Worm (Caenorhabditis elegans) whole organism, young adult: Measurements from ENCODE around the gene rpt-1.
A peak's percentile ranks its signal among the peaks of the same experiment; 100 is the strongest.

ENCODE experiments used
- B0336.3 ChIP-seq: fragments of 200-800 bp; sonication (Bioruptor generic); IDR thresholded peaks from 2 replicates; pipeline ENCODE4 v1.3.6; 2022; ENCODE audit warnings: missing genetic modification characterization, missing compliant biosample characterization
- C06A6.2 ChIP-seq: fragments of 200-800 bp; sonication (Bioruptor generic); conservative IDR thresholded peaks from 2 replicates; pipeline ENCODE4 v1.3.6; 2022; ENCODE audit warnings: missing genetic modification characterization, missing compliant biosample characterization
- C17E4.6 ChIP-seq: fragments of 200-800 bp; sonication (Bioruptor generic); IDR thresholded peaks from 2 replicates; pipeline ENCODE4 v1.3.6; 2022; ENCODE audit warnings: missing genetic modification reagents, missing genetic modification characterization, missing compliant biosample characterization
- F10E7.11 ChIP-seq: sonication (generic microtip); optimal IDR thresholded peaks from 2 replicates; lab custom pipeline; 2017; ENCODE audit warnings: mild to moderate bottlenecking, missing genetic modification characterization, moderate library complexity, missing compliant biosample characterization
- F23B12.7 ChIP-seq: sonication (generic microtip); optimal IDR thresholded peaks from 2 replicates; lab custom pipeline; 2017; ENCODE audit warnings: missing genetic modification characterization, mild to moderate bottlenecking, missing compliant biosample characterization, antibody characterized with exemption, moderate library complexity; ENCODE audit not compliant: insufficient read depth
- F37B4.10 ChIP-seq: fragments of 200-800 bp; sonication (Bioruptor generic); IDR thresholded peaks from 2 replicates; pipeline ENCODE4 v1.3.6; 2022; ENCODE audit warnings: missing genetic modification characterization, missing compliant biosample characterization
- F49E8.2 ChIP-seq: sonication (generic microtip); optimal IDR thresholded peaks from 3 replicates; lab custom pipeline; 2017; ENCODE audit warnings: missing genetic modification characterization, mild to moderate bottlenecking, missing compliant biosample characterization, antibody characterized with exemption, moderate library complexity; ENCODE audit not compliant: insufficient read depth
- F52B5.7 ChIP-seq: sonication (generic microtip); optimal IDR thresholded peaks from 2 replicates; lab custom pipeline; 2016; ENCODE audit warnings: mild to moderate bottlenecking, missing genetic modification characterization, missing compliant biosample characterization
- F57A8.1 ChIP-seq: fragments of 200-800 bp; sonication (Bioruptor generic); optimal IDR thresholded peaks from 2 replicates; lab custom pipeline; 2018; ENCODE audit warnings: mild to moderate bottlenecking, missing genetic modification characterization, moderate library complexity, missing compliant biosample characterization
- K12H6.12 ChIP-seq: fragments of 200-800 bp; sonication (Bioruptor generic); optimal IDR thresholded peaks from 2 replicates; lab custom pipeline; 2018; ENCODE audit warnings: mild to moderate bottlenecking, missing genetic modification characterization, missing compliant biosample characterization
- T07F8.4 ChIP-seq: sonication (generic microtip); optimal IDR thresholded peaks from 2 replicates; lab custom pipeline; 2016; ENCODE audit warnings: mild to moderate bottlenecking, missing genetic modification characterization, moderate library complexity, missing compliant biosample characterization
- Y53F4B.3 ChIP-seq: fragments of 200-800 bp; sonication (Bioruptor generic); IDR thresholded peaks from 2 replicates; pipeline ENCODE4 v1.3.6; 2022; ENCODE audit warnings: missing genetic modification reagents, missing genetic modification characterization, missing compliant biosample characterization
- Y79H2A.3 ChIP-seq: fragments of 200-800 bp; sonication (Bioruptor generic); conservative IDR thresholded peaks from 2 replicates; pipeline ENCODE4 v1.3.6; 2022; ENCODE audit warnings: missing genetic modification reagents, missing genetic modification characterization, missing compliant biosample characterization
- ama-1 ChIP-seq, 3 experiments: fragments of 150-350 bp in 1 of 3; sonication (generic microtip) in 2 of 3; optimal IDR thresholded peaks; 2 replicates each; lab custom pipeline; 2014 to 2018; ENCODE audit warnings: missing biosample characterization in 2 of 3, missing genetic modification characterization in 2 of 3, missing genetic modification reagents in 2 of 3
- attf-5 ChIP-seq: fragments of 200-800 bp; sonication (Bioruptor generic); optimal IDR thresholded peaks from 2 replicates; lab custom pipeline; 2018; ENCODE audit warnings: mild to moderate bottlenecking, missing genetic modification characterization, missing compliant biosample characterization
- bed-1 ChIP-seq: fragments of 200-800 bp; sonication (Bioruptor generic); IDR thresholded peaks from 2 replicates; pipeline ENCODE4 v1.3.6; 2022; ENCODE audit warnings: missing genetic modification reagents, missing genetic modification characterization, missing compliant biosample characterization
- cebp-1 ChIP-seq, 2 experiments: fragments of 200-800 bp in 1 of 2; sonication (Bioruptor generic) in 1 of 2; sonication (generic microtip) in 1 of 2; IDR thresholded peaks in 1 of 2; optimal IDR thresholded peaks in 1 of 2; 2 replicates each; pipeline versions ENCODE4 v1.3.6 to Lab custom; 2017 to 2022; ENCODE audit warnings: missing compliant biosample characterization in 2 of 2, missing genetic modification characterization in 2 of 2, mild to moderate bottlenecking in 1 of 2, missing genetic modification reagents in 1 of 2, moderate library complexity in 1 of 2
- ceh-100 ChIP-seq: fragments of 200-800 bp; sonication (Bioruptor generic); IDR thresholded peaks from 2 replicates; pipeline ENCODE4 v1.3.6; 2022; ENCODE audit warnings: missing genetic modification reagents, missing genetic modification characterization, missing compliant biosample characterization
- ceh-27 ChIP-seq: fragments of 200-800 bp; sonication (Bioruptor generic); optimal IDR thresholded peaks from 2 replicates; lab custom pipeline; 2018; ENCODE audit warnings: mild to moderate bottlenecking, missing genetic modification characterization, moderate library complexity, missing compliant biosample characterization
- ceh-79 ChIP-seq: sonication (generic microtip); optimal IDR thresholded peaks from 2 replicates; lab custom pipeline; 2017; ENCODE audit warnings: mild to moderate bottlenecking, missing genetic modification characterization, missing compliant biosample characterization
- die-1 ChIP-seq: sonication (generic microtip); optimal IDR thresholded peaks from 2 replicates; lab custom pipeline; 2016; ENCODE audit warnings: missing genotype, mild to moderate bottlenecking, missing genetic modification characterization, missing compliant biosample characterization
- egl-44 ChIP-seq: fragments of 200-800 bp; sonication (Bioruptor generic); IDR thresholded peaks from 2 replicates; pipeline ENCODE4 v1.3.6; 2022; ENCODE audit warnings: missing genetic modification reagents, missing genetic modification characterization, missing compliant biosample characterization
- egrh-3 ChIP-seq: fragments of 200-800 bp; sonication (Bioruptor generic); IDR thresholded peaks from 2 replicates; pipeline ENCODE4 v1.3.6; 2022; ENCODE audit warnings: missing genetic modification reagents, missing genetic modification characterization, missing compliant biosample characterization
- ets-4 ChIP-seq: fragments of 200-800 bp; sonication (Bioruptor generic); optimal IDR thresholded peaks from 2 replicates; lab custom pipeline; 2018; ENCODE audit warnings: mild to moderate bottlenecking, missing genetic modification characterization, missing compliant biosample characterization
- lin-40 ChIP-seq: sonication (generic microtip); optimal IDR thresholded peaks from 2 replicates; lab custom pipeline; 2016; ENCODE audit warnings: missing genetic modification characterization, mild to moderate bottlenecking, missing compliant biosample characterization, missing genotype, missing genetic modification reagents
- lsl-1 ChIP-seq: fragments of 200-800 bp; sonication (Bioruptor generic); optimal IDR thresholded peaks from 2 replicates; lab custom pipeline; 2018; ENCODE audit warnings: mild to moderate bottlenecking, missing genetic modification characterization, moderate library complexity, missing compliant biosample characterization
- madf-10 ChIP-seq: sonication (generic microtip); optimal IDR thresholded peaks from 2 replicates; lab custom pipeline; 2016; ENCODE audit warnings: mild to moderate bottlenecking, missing genetic modification characterization, missing compliant biosample characterization
- mcd-1 ChIP-seq: fragments of 200-800 bp; sonication (Bioruptor generic); IDR thresholded peaks from 2 replicates; pipeline ENCODE4 v1.3.6; 2022; ENCODE audit warnings: missing genetic modification reagents, missing genetic modification characterization, missing compliant biosample characterization
- nfyb-1 ChIP-seq: fragments of 200-800 bp; sonication (Bioruptor generic); IDR thresholded peaks from 2 replicates; pipeline ENCODE4 v1.3.6; 2022; ENCODE audit warnings: missing genetic modification reagents, missing genetic modification characterization, missing compliant biosample characterization
- nhr-179 ChIP-seq: sonication (generic microtip); optimal IDR thresholded peaks from 2 replicates; lab custom pipeline; 2016; ENCODE audit warnings: mild to moderate bottlenecking, missing genetic modification characterization, missing compliant biosample characterization
- nhr-27 ChIP-seq: fragments of 200-800 bp; sonication (Bioruptor generic); optimal IDR thresholded peaks from 2 replicates; lab custom pipeline; 2018; ENCODE audit warnings: mild to moderate bottlenecking, missing genetic modification characterization, moderate library complexity, missing compliant biosample characterization
- rec-8 ChIP-seq, 2 experiments: sonication (generic microtip); optimal IDR thresholded peaks; 2 replicates each; lab custom pipeline; 2016; ENCODE audit warnings: mild to moderate bottlenecking in 2 of 2, missing genetic modification characterization in 2 of 2, missing genetic modification reagents in 2 of 2, missing genotype in 2 of 2, missing biosample characterization in 1 of 2, missing compliant biosample characterization in 1 of 2, moderate library complexity in 1 of 2
- snpc-1.1 ChIP-seq: sonication (generic microtip); optimal IDR thresholded peaks from 2 replicates; lab custom pipeline; 2017; ENCODE audit warnings: missing genetic modification characterization, mild to moderate bottlenecking, missing compliant biosample characterization, antibody characterized with exemption, moderate library complexity, missing genotype, missing genetic modification reagents; ENCODE audit not compliant: insufficient read depth
- snpc-4 ChIP-seq, 5 experiments: fragments of 150-350 bp in 1 of 5; sonication (generic microtip) in 4 of 5; optimal IDR thresholded peaks; 2 replicates each; lab custom pipeline; 2014 to 2018; ENCODE audit warnings: missing genetic modification characterization in 5 of 5, missing biosample characterization in 3 of 5, antibody characterized with exemption in 2 of 5, mild to moderate bottlenecking in 2 of 5, missing compliant biosample characterization in 2 of 5, missing genotype in 2 of 5, moderate library complexity in 2 of 5, missing genetic modification reagents in 1 of 5
- somi-1 ChIP-seq: fragments of 200-800 bp; sonication (Bioruptor generic); optimal IDR thresholded peaks from 2 replicates; lab custom pipeline; 2018; ENCODE audit warnings: mild to moderate bottlenecking, missing genetic modification characterization, missing compliant biosample characterization
- sptf-2 ChIP-seq: fragments of 200-800 bp; sonication (Bioruptor generic); optimal IDR thresholded peaks from 2 replicates; lab custom pipeline; 2018; ENCODE audit warnings: mild to moderate bottlenecking, missing genetic modification characterization, missing compliant biosample characterization
- tbp1 ChIP-seq: fragments of 200-800 bp; sonication (Bioruptor generic); optimal IDR thresholded peaks from 2 replicates; lab custom pipeline; 2018; ENCODE audit warnings: mild to moderate bottlenecking, missing genetic modification characterization, missing compliant biosample characterization
- xnd-1 ChIP-seq: sonication (generic microtip); optimal IDR thresholded peaks from 2 replicates; lab custom pipeline; 2016; ENCODE audit warnings: missing genotype, missing genetic modification reagents, missing genetic modification characterization, missing compliant biosample characterization
- zfh-2 ChIP-seq: fragments of 200-800 bp; sonication (Bioruptor generic); conservative IDR thresholded peaks from 2 replicates; pipeline ENCODE4 v1.3.6; 2022; ENCODE audit warnings: missing genetic modification reagents, missing genetic modification characterization, missing compliant biosample characterization
- ztf-25 ChIP-seq: fragments of 200-800 bp; sonication (Bioruptor generic); IDR thresholded peaks from 2 replicates; pipeline ENCODE4 v1.3.6; 2022; ENCODE audit warnings: missing genetic modification reagents, missing genetic modification characterization, missing compliant biosample characterization
- ztf-26 ChIP-seq: sonication (generic microtip); optimal IDR thresholded peaks from 2 replicates; lab custom pipeline; 2017; ENCODE audit warnings: missing genetic modification characterization, missing compliant biosample characterization
- ztf-28 ChIP-seq: fragments of 200-800 bp; sonication (Bioruptor generic); IDR thresholded peaks from 2 replicates; pipeline ENCODE4 v1.3.6; 2022; ENCODE audit warnings: missing genetic modification reagents, missing genetic modification characterization, missing compliant biosample characterization

Gene rpt-1

ce11 chrV:12024273-12024672 is 42.1 kb upstream of the rpt-1 start:
- no peak for TF ChIP-seq lsl-1
- 0 out of 2 replicates have a peak, but pooled peaks have one; percentile 57 for TF ChIP-seq nfyb-1 (GFP tag; lab: Robert Waterston, UW)
- TF ChIP-seq K12H6.12 (tag; lab: Kevin White, UChicago), result peak; percentile 49
- no peak for TF ChIP-seq T07F8.4 (tag; lab: Kevin White, UChicago)
- TF ChIP-seq bed-1 (GFP tag; lab: Robert Waterston, UW), result no peak
- no peak for TF ChIP-seq F49E8.2 (tag; lab: Kevin White, UChicago)
- 0 out of 2 replicates have a peak, but pooled peaks have one; percentile 49 for TF ChIP-seq cebp-1 (GFP tag; IDR thresholded peaks at IDR 0.05; lab: Robert Waterston, UW)
- TF ChIP-seq cebp-1 (tag; optimal IDR thresholded peaks at IDR 0.05; lab: Kevin White, UChicago), result peak; percentile 10
- TF ChIP-seq somi-1 (GFP tag; lab: Kevin White, UChicago), result peak; percentile 26
- no peak for TF ChIP-seq ama-1 (optimal IDR thresholded peaks at IDR 0.05; lab: Kevin White, UChicago)
- no peak for TF ChIP-seq ama-1 (GFP tag; optimal IDR thresholded peaks at IDR 0.05; lab: Kevin White, UChicago)
- TF ChIP-seq Y79H2A.3 (GFP tag; lab: Robert Waterston, UW), result no peak
- no peak for TF ChIP-seq snpc-4 (GFP tag; optimal IDR thresholded peaks at IDR 0.05; lab: Kevin White, UChicago)
- peak in 1 of 4 experiments; percentile 7 for TF ChIP-seq snpc-4 (tag; optimal IDR thresholded peaks at IDR 0.05; lab: Kevin White, UChicago)
- TF ChIP-seq F37B4.10 (GFP tag; lab: Robert Waterston, UW), result no peak
- no peak for TF ChIP-seq ztf-26 (tag; lab: Kevin White, UChicago)
- no peak for TF ChIP-seq F23B12.7
- TF ChIP-seq ceh-79 (tag; lab: Kevin White, UChicago), result no peak
- 0 out of 2 replicates have a peak, but pooled peaks have one; percentile 42 for TF ChIP-seq B0336.3
- TF ChIP-seq zfh-2 (GFP tag; lab: Robert Waterston, UW), result peak; percentile 98
- TF ChIP-seq ztf-28 (GFP tag; lab: Robert Waterston, UW), result 0 out of 2 replicates have a peak, but pooled peaks have one; percentile 37
- no peak for TF ChIP-seq C17E4.6 (GFP tag; lab: Robert Waterston, UW)
- no peak for TF ChIP-seq F57A8.1
- TF ChIP-seq F10E7.11 (tag; lab: Kevin White, UChicago), result no peak
- peak; percentile 93 for TF ChIP-seq egrh-3 (GFP tag; lab: Robert Waterston, UW)
- no peak for TF ChIP-seq nhr-179 (tag; lab: Kevin White, UChicago)
- TF ChIP-seq snpc-1.1 (tag; lab: Kevin White, UChicago), result no peak
- no peak for TF ChIP-seq Y53F4B.3 (GFP tag; lab: Robert Waterston, UW)
- TF ChIP-seq mcd-1 (GFP tag; lab: Robert Waterston, UW), result peak; percentile 28; the same call in 1 of the 2 replicates
- no peak for TF ChIP-seq rec-8 (tag; optimal IDR thresholded peaks at IDR 0.05; lab: Kevin White, UChicago)
- 0 out of 2 replicates have a peak, but pooled peaks have one; percentile 7 for TF ChIP-seq ztf-25
- no peak for TF ChIP-seq attf-5 (GFP tag; lab: Kevin White, UChicago)
- no peak for TF ChIP-seq die-1 (tag; lab: Kevin White, UChicago)
- no peak for TF ChIP-seq ets-4
- no peak for TF ChIP-seq nhr-27
- peak; percentile 40 for TF ChIP-seq madf-10 (tag; lab: Kevin White, UChicago)
- TF ChIP-seq xnd-1 (tag; lab: Kevin White, UChicago), result no peak
- TF ChIP-seq ceh-100 (GFP tag; lab: Robert Waterston, UW), result peak; percentile 38; the same call in 1 of the 2 replicates
- TF ChIP-seq sptf-2 (GFP tag; lab: Kevin White, UChicago), result no peak
- 0 out of 2 replicates have a peak, but pooled peaks have one; percentile 12 for TF ChIP-seq C06A6.2 (GFP tag; lab: Robert Waterston, UW)
- TF ChIP-seq tbp1 (GFP tag; lab: Kevin White, UChicago), result no peak
- TF ChIP-seq ceh-27 (GFP tag; lab: Kevin White, UChicago), result peak; percentile 14
- peak; percentile 23 for TF ChIP-seq lin-40 (tag; lab: Kevin White, UChicago)
- TF ChIP-seq F52B5.7 (tag; lab: Kevin White, UChicago), result no peak
- TF ChIP-seq egl-44, result no peak
